Worm (Caenorhabditis elegans) whole organism, L4 larva: ENCODE measurements around the gene rab-6.2.
A peak's percentile ranks its signal among the peaks of the same experiment; 100 is the strongest.

Experiments
- F26F4.8 ChIP-seq: fragments of 200-800 bp; sonication (Bioruptor generic); conservative IDR thresholded peaks from 2 replicates; pipeline ENCODE4 v1.3.6; 2022; ENCODE audit warnings: missing genetic modification characterization, missing compliant biosample characterization
- attf-4 ChIP-seq: sonication (generic microtip); optimal IDR thresholded peaks from 3 replicates; lab custom pipeline; 2017; ENCODE audit warnings: missing biosample characterization, missing genetic modification characterization
- daf-12 ChIP-seq: fragments of 150-350 bp; optimal IDR thresholded peaks from 2 replicates; lab custom pipeline; 2014; ENCODE audit warnings: missing biosample characterization, missing genetic modification reagents, missing genetic modification characterization
- dpl-1 ChIP-seq: fragments of 150-350 bp; optimal IDR thresholded peaks from 2 replicates; lab custom pipeline; 2014; ENCODE audit warnings: missing biosample characterization, missing genetic modification reagents, missing genetic modification characterization
- madf-9 ChIP-seq: fragments of 200-800 bp; sonication (Bioruptor generic); conservative IDR thresholded peaks from 2 replicates; pipeline ENCODE4 v1.3.6; 2022; ENCODE audit warnings: missing genetic modification reagents, missing genetic modification characterization, missing compliant biosample characterization
- nhr-11 ChIP-seq: fragments of 150-350 bp; optimal IDR thresholded peaks from 2 replicates; lab custom pipeline; 2014; ENCODE audit warnings: missing biosample characterization, missing genetic modification characterization
- nhr-25 ChIP-seq: sonication (generic microtip); optimal IDR thresholded peaks from 2 replicates; lab custom pipeline; 2017; ENCODE audit warnings: missing genetic modification characterization, mild to moderate bottlenecking, missing compliant biosample characterization, antibody characterized with exemption, moderate library complexity, borderline replicate concordance; ENCODE audit not compliant: insufficient read depth
- nhr-41 ChIP-seq: fragments of 200-800 bp; sonication (Bioruptor generic); IDR thresholded peaks from 2 replicates; pipeline ENCODE4 v1.3.6; 2022; ENCODE audit warnings: missing genetic modification reagents, missing genetic modification characterization, missing compliant biosample characterization
- nhr-42 ChIP-seq: fragments of 200-800 bp; sonication (Bioruptor generic); IDR thresholded peaks from 2 replicates; pipeline ENCODE4 v1.3.6; 2022; ENCODE audit warnings: missing genetic modification characterization, missing compliant biosample characterization
- saeg-2 ChIP-seq: fragments of 200-800 bp; sonication (Bioruptor generic); IDR thresholded peaks from 2 replicates; pipeline ENCODE4 v1.3.6; 2022; ENCODE audit warnings: missing genetic modification reagents, missing genetic modification characterization, missing compliant biosample characterization
- unc-62 ChIP-seq, 3 experiments: fragments of 150-350 bp in 1 of 3; sonication (generic microtip); optimal IDR thresholded peaks in 2 of 3; peaks in 1 of 3; 1 replicate in 1 of 3; 2 replicates in 2 of 3; lab custom pipeline; 2014 to 2017; ENCODE audit warnings: missing biosample characterization in 3 of 3, missing genetic modification characterization in 3 of 3, missing genetic modification reagents in 3 of 3, missing genotype in 1 of 3
- ztf-11 ChIP-seq: fragments of 150-350 bp; optimal IDR thresholded peaks from 2 replicates; lab custom pipeline; 2014; ENCODE audit warnings: missing biosample characterization, missing genetic modification characterization

ce11 chrX:17184363-17184762 lies 37.9 kb upstream of the rab-6.2 start:
- TF ChIP-seq daf-12 (tag; lab: Kevin White, UChicago) (no peak), nhr-42 (GFP tag; lab: Robert Waterston, UW) (no peak), attf-4 (tag; lab: Kevin White, UChicago) (no peak), nhr-11 (tag; lab: Kevin White, UChicago) (peak; percentile 54), nhr-41 (GFP tag; lab: Robert Waterston, UW) (no peak), madf-9 (GFP tag; lab: Robert Waterston, UW) (no peak), ztf-11 (no peak), nhr-25 (tag; lab: Kevin White, UChicago) (peak; percentile 41), dpl-1 (GFP tag; lab: Kevin White, UChicago) (no peak), unc-62 (GFP tag; optimal IDR thresholded peaks at IDR 0.05 in 1 of 2; lab: Kevin White, UChicago) (peak in 1 of 2 experiments; percentile 86), unc-62 (tag; optimal IDR thresholded peaks at IDR 0.05; lab: Kevin White, UChicago) (no peak), F26F4.8 (GFP tag; lab: Robert Waterston, UW) (no peak), saeg-2 (GFP tag; lab: Robert Waterston, UW) (no peak)
